Fruit fly (Drosophila melanogaster): ENCODE data around the gene CG4572.

The CG4572 gene

DNA sequence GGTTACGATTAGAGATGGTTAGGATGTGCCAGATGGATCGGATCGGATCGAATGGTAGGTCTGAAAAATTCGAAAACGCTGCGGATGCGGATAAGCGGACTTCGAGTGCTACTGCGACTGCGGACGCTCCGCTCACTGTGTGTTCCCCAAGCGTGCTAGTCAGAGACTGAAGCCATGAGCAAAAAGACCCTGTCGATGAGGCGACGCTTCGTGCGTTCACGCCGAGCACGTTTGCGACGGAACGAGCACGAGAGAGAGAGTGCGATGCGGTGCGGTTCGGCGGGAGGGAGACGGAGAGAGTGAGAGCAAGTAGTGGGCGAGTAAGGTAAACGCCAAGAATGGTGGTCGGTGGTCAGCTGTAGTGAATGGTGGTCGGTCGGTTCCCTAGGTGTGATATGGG lies 27.5 kb downstream of the CG4572 start, which contains the start of gene bnl (continued):
- no peak for TF ChIP-seq CG6272 (GFP tag; IDR thresholded peaks at IDR 0.05)
- no peak for TF ChIP-seq Dref (GFP tag; IDR thresholded peaks at IDR 0.05)
- TF ChIP-seq CG11723 (GFP tag; optimal IDR thresholded peaks at IDR 0.05): no peak
- no peak for TF ChIP-seq ap (GFP tag; IDR thresholded peaks at IDR 0.05)
- TF ChIP-seq pan (optimal IDR thresholded peaks at IDR 0.05): no peak
- TF ChIP-seq pan (GFP tag; optimal IDR thresholded peaks at IDR 0.05 in 1 of 2, IDR thresholded peaks at IDR 0.05 in 1 of 2): no peak
- TF ChIP-seq Abd-B (GFP tag; optimal IDR thresholded peaks at IDR 0.05): no peak
- peak; percentile 43; the same call in 1 of the 3 replicates for TF ChIP-seq CG14050 (GFP tag; IDR thresholded peaks at IDR 0.05)
- TF ChIP-seq Aef1 (GFP tag; IDR thresholded peaks at IDR 0.05): no peak
- peak; percentile 11 for TF ChIP-seq nmo (GFP tag; optimal IDR thresholded peaks at IDR 0.05)
- no peak for TF ChIP-seq CG7786 (GFP tag; optimal IDR thresholded peaks at IDR 0.05)
- no peak for TF ChIP-seq CG4328 (GFP tag; optimal IDR thresholded peaks at IDR 0.05)
- TF ChIP-seq CG13287 (GFP tag; IDR thresholded peaks at IDR 0.05; ENCODE audit: partially characterized antibody): peak; percentile 63
- TF ChIP-seq Scr (GFP tag; IDR thresholded peaks at IDR 0.05; ENCODE audit: partially characterized antibody): peak; percentile 56
- no peak for TF ChIP-seq crc (GFP tag; optimal IDR thresholded peaks at IDR 0.05)
- TF ChIP-seq Dll (GFP tag; IDR thresholded peaks at IDR 0.05; ENCODE audit: partially characterized antibody): peak; percentile 40; the same call in 2 of the 4 replicates
- TF ChIP-seq H15 (GFP tag; IDR thresholded peaks at IDR 0.05): peak; percentile 26; the same call in 1 of the 3 replicates
- peak; percentile 70; the same call in 1 of the 2 replicates for TF ChIP-seq vvl (GFP tag; IDR thresholded peaks at IDR 0.05)
- TF ChIP-seq CG5245 (GFP tag; optimal IDR thresholded peaks at IDR 0.05): peak; percentile 33
- peak; percentile 42 for TF ChIP-seq ERR (GFP tag; optimal IDR thresholded peaks at IDR 0.05)
- no peak for TF ChIP-seq CG13123 (GFP tag; optimal IDR thresholded peaks at IDR 0.05)
- TF ChIP-seq pho (GFP tag; optimal IDR thresholded peaks at IDR 0.05): no peak
- no peak for TF ChIP-seq cas (GFP tag; IDR thresholded peaks at IDR 0.05)
- no peak for TF ChIP-seq CG10462 (GFP tag; optimal IDR thresholded peaks at IDR 0.05)
- peak; percentile 42 for TF ChIP-seq bigmax (GFP tag; optimal IDR thresholded peaks at IDR 0.05)
- TF ChIP-seq Hr78 (GFP tag; optimal IDR thresholded peaks at IDR 0.05): peak in 1 of 2 experiments; percentile 20
- TF ChIP-seq gcm (GFP tag; optimal IDR thresholded peaks at IDR 0.05): peak; percentile 77
- no peak for TF ChIP-seq emc (GFP tag; optimal IDR thresholded peaks at IDR 0.05)
- peak; percentile 6 for TF ChIP-seq CG10431 (GFP tag; optimal IDR thresholded peaks at IDR 0.05)
- TF ChIP-seq Dfd (GFP tag; optimal IDR thresholded peaks at IDR 0.05): no peak
- TF ChIP-seq CG34224 (GFP tag; IDR thresholded peaks at IDR 0.05; ENCODE audit: partially characterized antibody): peak; percentile 65; the same call in 2 of the 3 replicates
- peak; percentile 49 for TF ChIP-seq CG12299 (tag; optimal IDR thresholded peaks at IDR 0.05)
- peak; percentile 6 for TF ChIP-seq Asciz (GFP tag; optimal IDR thresholded peaks at IDR 0.05)
- peak; percentile 29 for TF ChIP-seq NfI (GFP tag; optimal IDR thresholded peaks at IDR 0.05)
- no peak for TF ChIP-seq schlank (tag; optimal IDR thresholded peaks at IDR 0.05)
- TF ChIP-seq fru (optimal IDR thresholded peaks at IDR 0.05): no peak
- TF ChIP-seq B-H1 (GFP tag; IDR thresholded peaks at IDR 0.05): no peak; the same call in 2 of the 3 replicates
- peak; percentile 11 for TF ChIP-seq CG12155 (GFP tag; optimal IDR thresholded peaks at IDR 0.05)
- peak; percentile 22 for TF ChIP-seq CG16863 (GFP tag; optimal IDR thresholded peaks at IDR 0.05)
- no peak for TF ChIP-seq Tbp (GFP tag; optimal IDR thresholded peaks at IDR 0.05)
- no peak for TF ChIP-seq CG11085 (GFP tag; IDR thresholded peaks at IDR 0.05)
- TF ChIP-seq unpg (GFP tag; optimal IDR thresholded peaks at IDR 0.05): peak; percentile 53
- no peak for TF ChIP-seq Ets97D (GFP tag; optimal IDR thresholded peaks at IDR 0.05)
- peak; percentile 72 for TF ChIP-seq pb (GFP tag; optimal IDR thresholded peaks at IDR 0.05)
- no peak for TF ChIP-seq CG4854 (GFP tag; optimal IDR thresholded peaks at IDR 0.05)
- no peak for TF ChIP-seq sens-2 (GFP tag; IDR thresholded peaks at IDR 0.05)
- TF ChIP-seq lmd (GFP tag; IDR thresholded peaks at IDR 0.05): 0 out of 2 replicates have a peak, but pooled peaks have one; percentile 16
- TF ChIP-seq ems (GFP tag; optimal IDR thresholded peaks at IDR 0.05): peak; percentile 55
- peak; percentile 72; the same call in 1 of the 2 replicates for TF ChIP-seq sob (GFP tag; IDR thresholded peaks at IDR 0.05)
- TF ChIP-seq Bteb2 (GFP tag; optimal IDR thresholded peaks at IDR 0.05): no peak
- TF ChIP-seq hkb (optimal IDR thresholded peaks at IDR 0.05): no peak
- peak; percentile 75 for TF ChIP-seq hkb (GFP tag; IDR thresholded peaks at IDR 0.05)
